Fruit fly (Drosophila melanogaster) whole organism, embryonic: ENCODE results near the gene nompB.
A peak's percentile ranks its signal among the peaks of the same experiment; 100 is the strongest.

ENCODE experiments used
- Abd-B ChIP-seq: fragments of 200-800 bp; sonication (Bioruptor generic); optimal IDR thresholded peaks from 2 replicates; lab custom pipeline; 2018; ENCODE audit warnings: missing biosample characterization, mild to moderate bottlenecking, missing genetic modification characterization, moderate library complexity
- BEAF-32 ChIP-seq: fragments of 200-800 bp; sonication (Bioruptor generic); optimal IDR thresholded peaks from 3 replicates; lab custom pipeline; 2017; ENCODE audit warnings: missing biosample characterization, missing genetic modification characterization, mild to moderate bottlenecking, moderate library complexity, missing genetic modification reagents
- CG10209 ChIP-seq: fragments of 200-800 bp; sonication (Bioruptor generic); optimal IDR thresholded peaks from 3 replicates; lab custom pipeline; 2017; ENCODE audit warnings: missing biosample characterization, mild to moderate bottlenecking, missing genetic modification characterization, missing genetic modification reagents
- CG10431 ChIP-seq: fragments of 200-800 bp; sonication (Bioruptor generic); optimal IDR thresholded peaks from 3 replicates; lab custom pipeline; 2018; ENCODE audit warnings: missing biosample characterization, mild to moderate bottlenecking, missing genetic modification characterization
- CG11093 ChIP-seq: fragments of 200-800 bp; sonication (Bioruptor generic); IDR thresholded peaks from 3 replicates; pipeline ENCODE4 v1.3.6; 2022; ENCODE audit warnings: missing biosample characterization, missing genetic modification characterization
- CG11504 ChIP-seq: fragments of 200-800 bp; sonication (Bioruptor generic); optimal IDR thresholded peaks from 3 replicates; lab custom pipeline; 2019; ENCODE audit warnings: missing biosample characterization, mild to moderate bottlenecking, missing genetic modification characterization, moderate library complexity
- CG12659 ChIP-seq: fragments of 200-800 bp; sonication (Bioruptor generic); optimal IDR thresholded peaks from 3 replicates; lab custom pipeline; 2017; ENCODE audit warnings: mild to moderate bottlenecking, missing biosample characterization, missing genetic modification reagents, missing genetic modification characterization
- CG12769 ChIP-seq: fragments of 200-800 bp; sonication (Bioruptor generic); optimal IDR thresholded peaks from 2 replicates; lab custom pipeline; 2019; ENCODE audit warnings: missing biosample characterization, mild to moderate bottlenecking, missing genetic modification characterization, moderate library complexity
- CG13894 ChIP-seq: fragments of 200-800 bp; sonication (Bioruptor generic); optimal IDR thresholded peaks from 3 replicates; lab custom pipeline; 2018; ENCODE audit warnings: missing biosample characterization, mild to moderate bottlenecking, missing genetic modification characterization, moderate library complexity
- CG14050 ChIP-seq: fragments of 200-800 bp; sonication (Bioruptor generic); IDR thresholded peaks from 3 replicates; pipeline ENCODE4 v1.3.6; 2022; ENCODE audit warnings: missing biosample characterization, missing genetic modification characterization
- CG18262 ChIP-seq: fragments of 200-800 bp; optimal IDR thresholded peaks from 3 replicates; lab custom pipeline; 2019; ENCODE audit warnings: missing biosample characterization, mild to moderate bottlenecking, missing genetic modification characterization, moderate library complexity
- CG2116 ChIP-seq: fragments of 200-800 bp; sonication (Bioruptor generic); optimal IDR thresholded peaks from 3 replicates; lab custom pipeline; 2018; ENCODE audit warnings: missing biosample characterization, mild to moderate bottlenecking, missing genetic modification characterization
- CG2129 ChIP-seq: fragments of 200-800 bp; sonication (Bioruptor generic); IDR thresholded peaks from 2 replicates; pipeline ENCODE4 v1.3.6; 2022; ENCODE audit warnings: missing biosample characterization, missing genetic modification characterization; ENCODE audit not compliant: partially characterized antibody
- CG2875 ChIP-seq: fragments of 200-800 bp; sonication (Bioruptor generic); optimal IDR thresholded peaks from 2 replicates; lab custom pipeline; 2017; ENCODE audit warnings: missing biosample characterization, mild to moderate bottlenecking, missing genetic modification characterization, missing genetic modification reagents
- CG30020 ChIP-seq: fragments of 200-800 bp; optimal IDR thresholded peaks from 2 replicates; lab custom pipeline; 2019; ENCODE audit warnings: missing biosample characterization, mild to moderate bottlenecking, missing genetic modification characterization, moderate library complexity
- CG3163 ChIP-seq: fragments of 200-800 bp; sonication (Bioruptor generic); optimal IDR thresholded peaks from 3 replicates; lab custom pipeline; 2016; ENCODE audit warnings: missing biosample characterization, missing genetic modification characterization
- CG32532 ChIP-seq: fragments of 200-800 bp; sonication (Bioruptor generic); IDR thresholded peaks from 2 replicates; pipeline ENCODE4 v1.3.6; 2022; ENCODE audit warnings: missing biosample characterization, missing genetic modification characterization
- CG4730 ChIP-seq: fragments of 200-800 bp; sonication (Bioruptor generic); IDR thresholded peaks from 2 replicates; pipeline ENCODE4 v1.3.6; 2022; ENCODE audit warnings: missing biosample characterization, missing genetic modification characterization
- CG8478 ChIP-seq: fragments of >200 bp; optimal IDR thresholded peaks from 2 replicates; lab custom pipeline; 2018
- CG8765 ChIP-seq: fragments of 200-800 bp; sonication (Bioruptor generic); IDR thresholded peaks from 2 replicates; pipeline ENCODE4 v1.3.6; 2022; ENCODE audit warnings: missing biosample characterization, missing genetic modification characterization
- CG8924 ChIP-seq: fragments of 200-800 bp; optimal IDR thresholded peaks from 3 replicates; lab custom pipeline; 2019; ENCODE audit warnings: missing biosample characterization, mild to moderate bottlenecking, missing genetic modification characterization, moderate library complexity
- Camta ChIP-seq: fragments of 200-800 bp; sonication (Bioruptor generic); optimal IDR thresholded peaks from 2 replicates; lab custom pipeline; 2016; ENCODE audit warnings: missing biosample characterization, missing genetic modification characterization
- Elba2 ChIP-seq: fragments of 200-800 bp; sonication (Bioruptor generic); optimal IDR thresholded peaks from 3 replicates; lab custom pipeline; 2016; ENCODE audit warnings: missing biosample characterization, missing genetic modification characterization
- Meics ChIP-seq: fragments of 200-800 bp; sonication (Bioruptor generic); optimal IDR thresholded peaks from 2 replicates; lab custom pipeline; 2017; ENCODE audit warnings: missing biosample characterization, mild to moderate bottlenecking, missing genetic modification characterization
- Nf-YB ChIP-seq: fragments of 200-800 bp; sonication (Bioruptor generic); optimal IDR thresholded peaks from 3 replicates; lab custom pipeline; 2019; ENCODE audit warnings: missing biosample characterization, mild to moderate bottlenecking, missing genetic modification characterization, moderate library complexity
- Poxn ChIP-seq: fragments of 200-800 bp; sonication (Bioruptor generic); IDR thresholded peaks from 2 replicates; pipeline ENCODE4 v1.3.6; 2022; ENCODE audit warnings: missing biosample characterization, missing genetic modification characterization
- Sry-δ ChIP-seq: fragments of 200-800 bp; sonication (Bioruptor generic); optimal IDR thresholded peaks from 2 replicates; lab custom pipeline; 2016; ENCODE audit warnings: missing biosample characterization, missing genetic modification characterization
- Trl ChIP-seq, 3 experiments: fragments of >200 bp in 2 of 3; fragments of 200-800 bp in 1 of 3; sonication (Bioruptor generic) in 1 of 3; optimal IDR thresholded peaks; 2 replicates in 1 of 3; 3 replicates in 2 of 3; lab custom pipeline; 2016 to 2017; ENCODE audit warnings: missing biosample characterization in 1 of 3, missing genetic modification characterization in 1 of 3
- bigmax ChIP-seq: fragments of 200-800 bp; sonication (Bioruptor generic); optimal IDR thresholded peaks from 2 replicates; lab custom pipeline; 2018; ENCODE audit warnings: missing biosample characterization, mild to moderate bottlenecking, missing genetic modification characterization
- br ChIP-seq: fragments of >200 bp; optimal IDR thresholded peaks from 2 replicates; lab custom pipeline; 2017
- cas ChIP-seq: fragments of 200-800 bp; sonication (Bioruptor generic); IDR thresholded peaks from 2 replicates; pipeline ENCODE4 v1.3.6; 2022; ENCODE audit warnings: missing biosample characterization, missing genetic modification characterization
- knrl ChIP-seq: fragments of 200-800 bp; sonication (Bioruptor generic); IDR thresholded peaks from 3 replicates; pipeline ENCODE4 v1.3.6; 2022; ENCODE audit warnings: missing biosample characterization, missing genetic modification characterization; ENCODE audit not compliant: partially characterized antibody
- lab ChIP-seq: fragments of 200-800 bp; sonication (Bioruptor generic); optimal IDR thresholded peaks from 3 replicates; lab custom pipeline; 2017; ENCODE audit warnings: missing biosample characterization, missing genetic modification characterization, mild to moderate bottlenecking, moderate library complexity, missing genetic modification reagents
- lbe ChIP-seq: fragments of 200-800 bp; sonication (Bioruptor generic); optimal IDR thresholded peaks from 2 replicates; lab custom pipeline; 2016; ENCODE audit warnings: missing biosample characterization, mild to moderate bottlenecking, missing genetic modification characterization
- lola ChIP-seq, 3 experiments: fragments of >200 bp in 2 of 3; fragments of 200-800 bp in 1 of 3; sonication (Bioruptor generic) in 1 of 3; optimal IDR thresholded peaks; 2 replicates each; lab custom pipeline; 2017 to 2019; ENCODE audit warnings: missing biosample characterization in 3 of 3, missing genetic modification characterization in 3 of 3, mild to moderate bottlenecking in 1 of 3, moderate library complexity in 1 of 3
- maf-S ChIP-seq: fragments of 200-800 bp; sonication (Bioruptor generic); optimal IDR thresholded peaks from 2 replicates; lab custom pipeline; 2016; ENCODE audit warnings: missing biosample characterization, missing genetic modification characterization
- nom ChIP-seq: fragments of 200-800 bp; sonication (Bioruptor generic); optimal IDR thresholded peaks from 2 replicates; lab custom pipeline; 2017; ENCODE audit warnings: missing biosample characterization, missing genetic modification characterization, mild to moderate bottlenecking, moderate library complexity, missing genetic modification reagents
- oc ChIP-seq: fragments of 200-800 bp; sonication (Bioruptor generic); optimal IDR thresholded peaks from 2 replicates; lab custom pipeline; 2018; ENCODE audit warnings: missing biosample characterization, mild to moderate bottlenecking, missing genetic modification characterization, moderate library complexity
- pfk ChIP-seq: fragments of 200-800 bp; sonication (Bioruptor generic); optimal IDR thresholded peaks from 2 replicates; lab custom pipeline; 2018; ENCODE audit warnings: missing biosample characterization, mild to moderate bottlenecking, missing genetic modification characterization, moderate library complexity
- prd ChIP-seq, 3 experiments: fragments of >200 bp in 2 of 3; fragments of 200-800 bp in 1 of 3; sonication (Bioruptor generic) in 1 of 3; optimal IDR thresholded peaks in 2 of 3; IDR thresholded peaks in 1 of 3; 2 replicates in 2 of 3; 3 replicates in 1 of 3; pipeline versions ENCODE4 v1.3.6 to Lab custom; 2017 to 2022; ENCODE audit warnings: missing biosample characterization in 1 of 3, missing genetic modification characterization in 1 of 3
- pros ChIP-seq: fragments of 200-800 bp; sonication (Bioruptor generic); optimal IDR thresholded peaks from 3 replicates; lab custom pipeline; 2019; ENCODE audit warnings: missing biosample characterization, mild to moderate bottlenecking, missing genetic modification characterization, moderate library complexity
- row ChIP-seq: fragments of 200-800 bp; sonication (Bioruptor generic); IDR thresholded peaks from 3 replicates; pipeline ENCODE4 v1.3.6; 2022; ENCODE audit warnings: missing biosample characterization, missing genetic modification characterization
- run ChIP-seq: fragments of 200-800 bp; sonication (Bioruptor generic); optimal IDR thresholded peaks from 3 replicates; lab custom pipeline; 2018; ENCODE audit warnings: missing biosample characterization, mild to moderate bottlenecking, missing genetic modification characterization
- sens-2 ChIP-seq: fragments of 200-800 bp; sonication (Bioruptor generic); IDR thresholded peaks from 2 replicates; pipeline ENCODE4 v1.3.6; 2022; ENCODE audit warnings: missing biosample characterization, missing genetic modification characterization
- tap ChIP-seq: fragments of 200-800 bp; optimal IDR thresholded peaks from 3 replicates; lab custom pipeline; 2019; ENCODE audit warnings: missing biosample characterization, mild to moderate bottlenecking, missing genetic modification characterization, moderate library complexity

Gene nompB

DNA sequence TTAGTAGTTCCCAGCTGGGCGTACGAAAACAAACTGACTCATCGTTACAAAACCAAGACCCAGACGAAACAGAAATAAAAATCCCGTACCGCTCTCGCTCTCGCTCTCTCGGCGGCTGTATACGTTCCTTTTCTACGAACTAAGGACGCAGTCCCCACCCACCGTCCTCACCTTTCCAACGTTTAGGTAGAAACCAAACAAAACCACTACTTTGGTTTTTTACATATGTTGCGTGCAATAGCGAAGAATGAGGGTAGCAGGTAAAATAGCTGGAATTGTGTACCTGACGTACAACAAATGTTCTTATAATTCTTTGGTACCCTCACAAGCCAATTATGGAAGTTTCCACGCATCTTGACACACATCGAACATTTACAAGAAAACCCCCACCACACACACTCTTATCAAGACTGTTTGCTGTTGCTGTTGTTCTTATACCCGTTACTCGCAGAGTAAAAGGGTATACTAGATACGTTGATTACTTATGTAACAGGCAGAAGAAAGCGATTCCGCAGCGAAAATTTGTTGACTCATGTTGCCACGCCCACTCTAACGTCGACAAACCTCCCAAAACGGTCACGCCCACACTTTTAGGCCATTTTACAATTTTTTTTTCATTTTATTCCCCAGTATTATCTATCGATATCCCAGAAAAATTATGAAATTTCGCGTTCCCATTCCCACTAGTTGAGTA, 29.7 kb upstream of the nompB start (continued):
- no peak for TF ChIP-seq tap (tag; lab: Kevin White, UChicago)
- TF ChIP-seq CG14050 (GFP tag; lab: Robert Waterston, UW): no peak
- TF ChIP-seq CG2129 (GFP tag; lab: Robert Waterston, UW): no peak
- TF ChIP-seq Sry-δ (GFP tag; lab: Kevin White, UChicago): peak; percentile 19
- peak; percentile 34 for TF ChIP-seq CG13894 (tag; lab: Kevin White, UChicago)
- TF ChIP-seq pfk (GFP tag; lab: Kevin White, UChicago): no peak
- TF ChIP-seq Poxn (GFP tag; lab: Robert Waterston, UW): no peak
- no peak for TF ChIP-seq run
- TF ChIP-seq CG4730: no peak
- TF ChIP-seq Camta: no peak
- peak; percentile 23 for TF ChIP-seq CG10209 (GFP tag; lab: Kevin White, UChicago)
- peak; percentile 1 for TF ChIP-seq Meics
- no peak for TF ChIP-seq CG10431 (GFP tag; lab: Kevin White, UChicago)
- TF ChIP-seq oc (tag; lab: Kevin White, UChicago): no peak
- no peak for TF ChIP-seq bigmax (GFP tag; lab: Kevin White, UChicago)
- TF ChIP-seq Nf-YB (GFP tag; lab: Kevin White, UChicago): no peak
- peak; percentile 53 for TF ChIP-seq CG12769 (tag; lab: Kevin White, UChicago)
- TF ChIP-seq CG8765: no peak
- TF ChIP-seq, all 482 proteins: peak for 159

DNA sequence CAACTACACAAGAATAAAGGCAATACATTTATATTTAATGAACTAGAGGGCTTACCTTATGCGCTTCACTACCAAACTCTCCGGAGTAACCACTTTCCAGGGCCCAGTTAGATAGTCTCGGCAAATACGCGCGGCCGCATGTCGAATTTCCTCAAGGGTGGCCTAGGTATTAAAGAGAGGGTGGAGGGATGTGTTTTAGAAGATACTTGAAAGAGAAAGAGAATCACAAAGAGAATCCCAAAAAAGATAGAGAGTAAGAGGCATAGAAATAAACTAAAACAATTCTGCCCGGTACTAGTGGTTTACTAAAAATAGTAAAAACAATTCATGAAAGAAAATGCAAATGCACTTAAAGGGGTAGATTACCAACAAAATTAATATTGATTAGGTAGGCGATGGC, 28.7 kb upstream of the nompB start:
- peak; percentile 47 for TF ChIP-seq CG18262 (tag; lab: Kevin White, UChicago)
- TF ChIP-seq Elba2 (GFP tag; lab: Kevin White, UChicago): peak; percentile 64
- no peak for TF ChIP-seq Abd-B (GFP tag; lab: Kevin White, UChicago)
- 0 out of 2 replicates have a peak, but pooled peaks have one; percentile 17 for TF ChIP-seq CG32532 (GFP tag; lab: Robert Waterston, UW)
- peak; percentile 82 for TF ChIP-seq CG3163
- TF ChIP-seq CG13894 (tag; lab: Kevin White, UChicago): peak; percentile 11
- peak; percentile 58 to 63 for TF ChIP-seq Trl (optimal IDR thresholded peaks at IDR 0.05; lab: Kevin White, UChicago)
- no peak for TF ChIP-seq Trl (GFP tag; optimal IDR thresholded peaks at IDR 0.05; lab: Kevin White, UChicago)
- TF ChIP-seq pros (GFP tag; lab: Kevin White, UChicago): peak; percentile 50
- no peak for TF ChIP-seq lbe
- TF ChIP-seq, all 482 proteins: peak for 7

DNA sequence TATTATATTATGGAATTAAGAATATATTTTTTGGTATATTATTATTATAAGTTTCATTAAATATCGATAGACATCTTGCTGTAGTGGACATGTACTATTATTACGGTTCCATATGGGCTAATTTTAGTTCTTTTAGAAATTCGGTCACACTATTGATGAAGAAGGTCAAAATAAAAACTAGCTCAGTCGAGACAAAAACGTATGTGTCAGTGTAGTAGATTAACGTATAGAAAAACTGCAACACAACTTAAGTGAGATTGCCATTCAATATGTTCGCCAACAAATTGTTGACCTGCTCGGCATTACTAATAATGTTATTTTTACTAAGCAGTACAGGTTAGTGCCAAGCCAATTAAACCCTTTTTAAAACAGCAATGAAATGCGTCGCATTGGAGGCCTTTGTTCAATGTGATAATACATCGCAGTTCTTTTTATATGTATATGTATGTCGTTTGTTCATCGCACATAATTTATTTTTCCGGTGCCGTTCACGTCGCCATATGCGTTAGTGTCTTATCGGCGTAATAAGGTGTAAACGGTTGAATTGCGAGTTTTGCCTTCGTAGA, 15.9 kb downstream of the nompB start, which contains the start of gene Lamp1:
Gene Lamp1, plus strand, starts transcription at position 164 of the 566 bp plus-strand sequence.
- no peak for TF ChIP-seq CG8478 (lab: Kevin White, UChicago)
- peak; percentile 27 for TF ChIP-seq Sry-δ (GFP tag; lab: Kevin White, UChicago)
- TF ChIP-seq maf-S (GFP tag; lab: Kevin White, UChicago): no peak
- TF ChIP-seq BEAF-32 (GFP tag; lab: Kevin White, UChicago): peak; percentile 60
- peak; percentile 80 for TF ChIP-seq row (GFP tag; lab: Robert Waterston, UW)
- peak in 2 of 3 experiments; percentile 29 to 86 for TF ChIP-seq lola (GFP tag; optimal IDR thresholded peaks at IDR 0.05; lab: Kevin White, UChicago)
- peak; percentile 99 for TF ChIP-seq CG30020 (tag; lab: Kevin White, UChicago)
- TF ChIP-seq prd (optimal IDR thresholded peaks at IDR 0.05; lab: Kevin White, UChicago): no peak
- TF ChIP-seq prd (GFP tag; IDR thresholded peaks at IDR 0.05; lab: Robert Waterston, UW): peak; percentile 6; the same call in 1 of the 3 replicates
- no peak for TF ChIP-seq CG2875
- no peak for TF ChIP-seq cas (GFP tag; lab: Robert Waterston, UW)
- TF ChIP-seq CG11504 (tag; lab: Kevin White, UChicago): peak; percentile 49
- peak; percentile 60 for TF ChIP-seq CG12659 (GFP tag; lab: Kevin White, UChicago)
- peak; percentile 51 for TF ChIP-seq lab (GFP tag; lab: Kevin White, UChicago)
- TF ChIP-seq knrl (GFP tag; lab: Robert Waterston, UW): peak; percentile 54; the same call in 2 of the 3 replicates
- no peak for TF ChIP-seq CG11093 (GFP tag; lab: Robert Waterston, UW)
- TF ChIP-seq nom (GFP tag; lab: Kevin White, UChicago): peak; percentile 7
- no peak for TF ChIP-seq br (lab: Kevin White, UChicago)
- no peak for TF ChIP-seq sens-2 (GFP tag; lab: Robert Waterston, UW)
- TF ChIP-seq CG8924 (tag; lab: Kevin White, UChicago): peak; percentile 46
- TF ChIP-seq CG2116 (GFP tag; lab: Kevin White, UChicago): no peak
